Worm (Caenorhabditis elegans) whole organism, mixed stage, embryonic: ENCODE results near the gene srh-44.

Experiments used
- blmp-1 ChIP-seq: fragments of 150-350 bp; optimal IDR thresholded peaks from 2 replicates; lab custom pipeline; 2014; ENCODE audit warnings: missing biosample characterization, missing genetic modification characterization
- ceh-83 ChIP-seq: fragments of 200-800 bp; sonication (Bioruptor generic); optimal IDR thresholded peaks from 2 replicates; lab custom pipeline; 2018; ENCODE audit warnings: mild to moderate bottlenecking, missing genetic modification characterization, missing compliant biosample characterization
- elt-3 ChIP-seq: fragments of 150-350 bp; optimal IDR thresholded peaks from 2 replicates; lab custom pipeline; 2014; ENCODE audit warnings: missing biosample characterization, missing genetic modification characterization
- flh-1 ChIP-seq: fragments of 200-800 bp; sonication (Bioruptor generic); optimal IDR thresholded peaks from 2 replicates; lab custom pipeline; 2018; ENCODE audit warnings: mild to moderate bottlenecking, missing genetic modification characterization, moderate library complexity, missing compliant biosample characterization
- lin-32 ChIP-seq: fragments of 200-800 bp; sonication (Bioruptor generic); optimal IDR thresholded peaks from 2 replicates; lab custom pipeline; 2018; ENCODE audit warnings: mild to moderate bottlenecking, missing genetic modification characterization, missing compliant biosample characterization
- mep-1 ChIP-seq: fragments of 150-350 bp; optimal IDR thresholded peaks from 2 replicates; lab custom pipeline; 2017; ENCODE audit warnings: missing biosample characterization, missing genetic modification reagents, missing genetic modification characterization, inconsistent platforms
- mls-2 ChIP-seq: sonication (generic microtip); optimal IDR thresholded peaks from 2 replicates; lab custom pipeline; 2016; ENCODE audit warnings: mild to moderate bottlenecking, missing genetic modification characterization, moderate library complexity, missing compliant biosample characterization
- nhr-12 ChIP-seq: fragments of 150-350 bp; optimal IDR thresholded peaks from 2 replicates; lab custom pipeline; 2014; ENCODE audit warnings: missing biosample characterization, missing genetic modification characterization
- nhr-237 ChIP-seq: fragments of 150-350 bp; optimal IDR thresholded peaks from 2 replicates; lab custom pipeline; 2014; ENCODE audit warnings: missing biosample characterization, missing genetic modification characterization
- nhr-28 ChIP-seq: fragments of 150-350 bp; optimal IDR thresholded peaks from 2 replicates; lab custom pipeline; 2014; ENCODE audit warnings: missing biosample characterization, missing genetic modification characterization
- snpc-4 ChIP-seq: fragments of 150-350 bp; optimal IDR thresholded peaks from 2 replicates; lab custom pipeline; 2014; ENCODE audit warnings: missing biosample characterization, missing genetic modification characterization
- sptf-1 ChIP-seq: sonication (generic microtip); optimal IDR thresholded peaks from 2 replicates; lab custom pipeline; 2017; ENCODE audit warnings: mild to moderate bottlenecking, missing genetic modification characterization, moderate library complexity, missing compliant biosample characterization
- unc-39 ChIP-seq: fragments of 150-350 bp; optimal IDR thresholded peaks from 2 replicates; lab custom pipeline; 2014; ENCODE audit warnings: missing biosample characterization, missing genetic modification characterization
- ztf-11 ChIP-seq: fragments of 150-350 bp; optimal IDR thresholded peaks from 2 replicates; lab custom pipeline; 2014; ENCODE audit warnings: missing biosample characterization, missing genetic modification characterization

DNA sequence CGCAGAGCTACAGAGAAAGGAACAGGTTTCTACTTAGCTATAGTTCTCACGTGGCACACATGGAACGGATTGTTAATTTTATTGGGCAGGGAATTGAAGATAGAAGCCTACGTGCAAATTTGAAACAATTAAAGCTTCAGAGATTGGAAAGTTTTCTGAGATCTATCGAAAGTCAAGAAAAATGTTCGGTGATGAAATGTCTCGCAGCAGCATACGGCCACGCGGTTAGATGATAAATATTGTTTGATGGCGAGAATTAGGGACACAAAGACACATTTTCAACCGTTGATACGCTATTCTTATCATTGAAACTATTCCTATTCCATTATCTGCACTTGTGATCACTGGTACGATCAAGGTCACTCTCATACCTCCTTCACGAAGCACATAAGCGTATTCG is 42.3 kb upstream of the srh-44 start:
- TF ChIP-seq nhr-237 (tag; lab: Kevin White, UChicago) (no peak), snpc-4 (tag; lab: Kevin White, UChicago) (no peak), ztf-11 (tag; lab: Kevin White, UChicago) (no peak), blmp-1 (tag; lab: Kevin White, UChicago) (no peak), unc-39 (tag; lab: Kevin White, UChicago) (no peak), elt-3 (tag; lab: Kevin White, UChicago) (peak; percentile 7), mep-1 (tag; lab: Kevin White, UChicago) (no peak), nhr-28 (no peak), nhr-12 (tag; lab: Kevin White, UChicago) (no peak), sptf-1 (tag; lab: Kevin White, UChicago) (no peak), lin-32 (GFP tag; lab: Kevin White, UChicago) (no peak), ceh-83 (GFP tag; lab: Kevin White, UChicago) (no peak), flh-1 (GFP tag; lab: Kevin White, UChicago) (no peak), mls-2 (tag; lab: Kevin White, UChicago) (no peak)
